Worm (Caenorhabditis elegans): ENCODE results near the gene F52E1.3.
"Not testable (repeated sequence)": the region's sequence is repeated elsewhere in the genome, so short reads cannot be mapped to it uniquely, and the experiment has no call there.

F52E1.3 gene

ce11 chrV:8431295-8431694 lies 36.7 kb downstream of the F52E1.3 start:
- TF ChIP-seq ceh-45 (GFP tag; IDR thresholded peaks at IDR 0.05) (0 out of 2 replicates have a peak, but pooled peaks have one; percentile 18), unc-3 (GFP tag; conservative IDR thresholded peaks at IDR 0.05) (peak; percentile 50)
- not testable (repeated sequence) for TF ChIP-seq unc-3 (tag; optimal IDR thresholded peaks at IDR 0.05)

ce11 chrV:8434400-8434827 lies 39.8 kb downstream of the F52E1.3 start:
- no peak for TF ChIP-seq ztf-16 (tag; optimal IDR thresholded peaks at IDR 0.05)
- TF ChIP-seq elt-2 (tag; optimal IDR thresholded peaks at IDR 0.05), result peak; percentile 31

ce11 chrV:8435292-8435691 lies 40.7 kb downstream of the F52E1.3 start:
- no peak for TF ChIP-seq pax-1 (tag; optimal IDR thresholded peaks at IDR 0.05)
- TF ChIP-seq unc-42 (tag; optimal IDR thresholded peaks at IDR 0.05), result peak; percentile 79

- TF ChIP-seq dve-1 (tag; optimal IDR thresholded peaks at IDR 0.05) (no peak), Y22D7AL.16 (tag; optimal IDR thresholded peaks at IDR 0.05) (no peak), ahr-1 (tag; optimal IDR thresholded peaks at IDR 0.05) (no peak)
These were observed 42.8 kb downstream of the F52E1.3 start for ce11 chrV:8437358-8437757.

- TF ChIP-seq pat-9 (tag; optimal IDR thresholded peaks at IDR 0.05), result no peak
These were observed 49.8 kb downstream of the F52E1.3 start, which contains the start of gene lmd-3 for ce11 chrV:8444357-8444856. Gene lmd-3, minus strand, starts transcription at chrV:8444806.

DNA sequence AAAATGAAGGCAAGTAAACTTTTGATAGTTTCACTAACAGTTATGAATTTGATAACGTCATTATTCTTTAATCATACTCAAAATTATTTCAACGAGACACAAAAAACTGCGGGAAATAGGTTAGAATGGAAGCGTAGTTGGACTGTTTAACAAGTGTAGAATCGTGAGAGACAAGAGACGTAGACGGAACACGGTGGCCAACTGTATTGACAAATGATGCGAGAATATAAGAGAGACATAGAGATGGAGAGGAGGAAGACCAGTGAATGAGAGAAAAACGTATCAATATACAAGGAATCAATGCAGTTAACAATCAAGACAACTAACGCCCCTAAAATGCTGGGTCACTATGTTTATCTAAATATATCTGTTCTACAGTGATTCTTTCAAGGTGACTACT lies 51.0 kb downstream of the F52E1.3 start:
- TF ChIP-seq dve-1 (tag; optimal IDR thresholded peaks at IDR 0.05) (peak; percentile 34), unc-55 (GFP tag; optimal IDR thresholded peaks at IDR 0.05) (no peak)
